Worm (Caenorhabditis elegans): ENCODE measurements around the gene nfm-1.

ce11 chrIII:6194480-6194879 is 35.2 kb downstream of the nfm-1 start, which contains the start of gene ugt-66:
- no peak for TF ChIP-seq him-1 (tag; optimal IDR thresholded peaks at IDR 0.05)
- TF ChIP-seq W03F9.2 (tag; optimal IDR thresholded peaks at IDR 0.05): no peak

Data from whole organism, L4/young adult.